Worm (Caenorhabditis elegans) whole organism, L4 larva: ENCODE measurements around the gene acl-7.
"Not testable (repeated sequence)": the region's sequence is repeated elsewhere in the genome, so short reads cannot be mapped to it uniquely, and the experiment has no call there.

ENCODE experiments used
- F37D6.2 ChIP-seq: sonication (generic microtip); optimal IDR thresholded peaks from 2 replicates; lab custom pipeline; 2016; ENCODE audit warnings: mild to moderate bottlenecking, missing genetic modification characterization, missing compliant biosample characterization
- F49E8.2 ChIP-seq: sonication (generic microtip); optimal IDR thresholded peaks from 2 replicates; lab custom pipeline; 2016; ENCODE audit warnings: missing compliant biosample characterization, mild to moderate bottlenecking, missing genetic modification characterization, borderline replicate concordance
- T26A8.4 ChIP-seq: fragments of 200-800 bp; sonication (Bioruptor generic); IDR thresholded peaks from 2 replicates; pipeline ENCODE4 v1.3.6; 2022; ENCODE audit warnings: missing genetic modification characterization, missing compliant biosample characterization
- Y105C5A.15 ChIP-seq: fragments of 200-800 bp; sonication (Bioruptor generic); IDR thresholded peaks from 2 replicates; pipeline ENCODE4 v1.3.6; 2022; ENCODE audit warnings: missing genetic modification characterization, missing compliant biosample characterization
- Y48G9A.11 ChIP-seq: fragments of 200-800 bp; sonication (Bioruptor generic); IDR thresholded peaks from 2 replicates; pipeline ENCODE4 v1.3.6; 2022; ENCODE audit warnings: missing genetic modification reagents, missing genetic modification characterization, missing compliant biosample characterization
- Y75B8A.6 ChIP-seq: fragments of 200-800 bp; sonication (Bioruptor generic); IDR thresholded peaks from 2 replicates; pipeline ENCODE4 v1.3.6; 2022; ENCODE audit warnings: missing genetic modification reagents, missing genetic modification characterization, missing compliant biosample characterization
- ZK337.2 ChIP-seq: fragments of 200-800 bp; sonication (Bioruptor generic); IDR thresholded peaks from 2 replicates; pipeline ENCODE4 v1.3.6; 2022; ENCODE audit warnings: missing genetic modification reagents, missing genetic modification characterization, missing compliant biosample characterization
- ZK546.5 ChIP-seq, 2 experiments: sonication (generic microtip); optimal IDR thresholded peaks; 2 replicates each; lab custom pipeline; 2017; ENCODE audit warnings: missing biosample characterization in 2 of 2, missing genetic modification characterization in 2 of 2
- aha-1 ChIP-seq: fragments of 150-350 bp; peaks from one replicate; lab custom pipeline; 2014; ENCODE audit warnings: missing biosample characterization, missing genetic modification characterization
- arid-1 ChIP-seq: fragments of 200-800 bp; sonication (Bioruptor generic); conservative IDR thresholded peaks from 2 replicates; pipeline ENCODE4 v1.3.6; 2022; ENCODE audit warnings: missing genetic modification reagents, missing genetic modification characterization, missing compliant biosample characterization
- ceh-44 ChIP-seq: fragments of 200-800 bp; sonication (Bioruptor generic); IDR thresholded peaks from 2 replicates; pipeline ENCODE4 v1.3.6; 2022; ENCODE audit warnings: missing genetic modification reagents, missing genetic modification characterization, missing compliant biosample characterization
- ceh-82 ChIP-seq: sonication (generic microtip); optimal IDR thresholded peaks from 2 replicates; lab custom pipeline; 2017; ENCODE audit warnings: missing biosample characterization, missing genetic modification characterization
- ces-1 ChIP-seq: fragments of 150-350 bp; sonication (generic microtip); optimal IDR thresholded peaks from 4 replicates; lab custom pipeline; 2014; ENCODE audit warnings: missing biosample characterization, missing genetic modification reagents, missing genetic modification characterization
- ctbp-1 ChIP-seq: fragments of 200-800 bp; sonication (Bioruptor generic); IDR thresholded peaks from 2 replicates; pipeline ENCODE4 v1.3.6; 2022; ENCODE audit warnings: missing genetic modification reagents, missing genetic modification characterization, missing compliant biosample characterization
- daf-12 ChIP-seq: fragments of 150-350 bp; optimal IDR thresholded peaks from 2 replicates; lab custom pipeline; 2014; ENCODE audit warnings: missing biosample characterization, missing genetic modification reagents, missing genetic modification characterization
- dmd-6 ChIP-seq: fragments of 200-800 bp; sonication (Bioruptor generic); IDR thresholded peaks from 2 replicates; pipeline ENCODE4 v1.3.6; 2022; ENCODE audit warnings: missing genetic modification reagents, missing genetic modification characterization, missing compliant biosample characterization
- dmd-9 ChIP-seq: fragments of 200-800 bp; sonication (Bioruptor generic); IDR thresholded peaks from 2 replicates; pipeline ENCODE4 v1.3.6; 2022; ENCODE audit warnings: missing genetic modification reagents, missing genetic modification characterization, missing compliant biosample characterization
- duxl-1 ChIP-seq: sonication (generic microtip); optimal IDR thresholded peaks from 2 replicates; lab custom pipeline; 2016; ENCODE audit warnings: mild to moderate bottlenecking, missing genetic modification characterization, moderate library complexity, missing compliant biosample characterization; ENCODE audit not compliant: poor library complexity
- dve-1 ChIP-seq: sonication (generic microtip); optimal IDR thresholded peaks from 2 replicates; lab custom pipeline; 2017; ENCODE audit warnings: antibody characterized with exemption, mild to moderate bottlenecking, missing genetic modification characterization, missing compliant biosample characterization; ENCODE audit not compliant: insufficient read depth
- egl-43 ChIP-seq: fragments of 200-800 bp; sonication (Bioruptor generic); IDR thresholded peaks from 2 replicates; pipeline ENCODE4 v1.3.6; 2022; ENCODE audit warnings: missing genetic modification reagents, missing genetic modification characterization, missing compliant biosample characterization
- hlh-11 ChIP-seq: fragments of 200-800 bp; sonication (Bioruptor generic); optimal IDR thresholded peaks from 2 replicates; lab custom pipeline; 2018; ENCODE audit warnings: mild to moderate bottlenecking, missing genetic modification characterization, missing compliant biosample characterization
- hlh-30 ChIP-seq: sonication (generic microtip); optimal IDR thresholded peaks from 2 replicates; lab custom pipeline; 2017; ENCODE audit warnings: antibody characterized with exemption, mild to moderate bottlenecking, missing genetic modification characterization, missing compliant biosample characterization; ENCODE audit not compliant: insufficient read depth
- hmg-1.1 ChIP-seq: fragments of 200-800 bp; sonication (Bioruptor generic); IDR thresholded peaks from 2 replicates; pipeline ENCODE4 v1.3.6; 2022; ENCODE audit warnings: missing genetic modification reagents, missing genetic modification characterization, missing compliant biosample characterization
- lim-7 ChIP-seq: fragments of 200-800 bp; sonication (Bioruptor generic); IDR thresholded peaks from 2 replicates; pipeline ENCODE4 v1.3.6; 2022; ENCODE audit warnings: missing genetic modification characterization, missing compliant biosample characterization
- lin-1 ChIP-seq: fragments of 200-800 bp; sonication (Bioruptor generic); IDR thresholded peaks from 2 replicates; pipeline ENCODE4 v1.3.6; 2022; ENCODE audit warnings: missing genetic modification reagents, missing genetic modification characterization, missing compliant biosample characterization
- lin-13 ChIP-seq: fragments of 150-350 bp; optimal IDR thresholded peaks from 2 replicates; lab custom pipeline; 2014; ENCODE audit warnings: missing biosample characterization, missing genetic modification reagents, missing genetic modification characterization
- lin-38 ChIP-seq: fragments of 200-800 bp; sonication (Bioruptor generic); IDR thresholded peaks from 2 replicates; pipeline ENCODE4 v1.3.6; 2022; ENCODE audit warnings: missing genetic modification reagents, missing genetic modification characterization, missing compliant biosample characterization
- lin-39 ChIP-seq: fragments of 150-350 bp; optimal IDR thresholded peaks from 2 replicates; lab custom pipeline; 2014; ENCODE audit warnings: missing biosample characterization, missing genetic modification reagents, missing genetic modification characterization
- lsy-2 ChIP-seq, 2 experiments: fragments of 150-350 bp in 1 of 2; sonication (generic microtip) in 1 of 2; optimal IDR thresholded peaks; 2 replicates each; lab custom pipeline; 2014 to 2017; ENCODE audit warnings: missing biosample characterization in 2 of 2, missing genetic modification characterization in 2 of 2
- mdt-29 ChIP-seq: fragments of 200-800 bp; sonication (Bioruptor generic); IDR thresholded peaks from 2 replicates; pipeline ENCODE4 v1.3.6; 2022; ENCODE audit warnings: missing genetic modification reagents, missing genetic modification characterization, missing compliant biosample characterization
- mep-1 ChIP-seq: fragments of 150-350 bp; sonication (generic microtip); optimal IDR thresholded peaks from 3 replicates; lab custom pipeline; 2014; ENCODE audit warnings: missing biosample characterization, missing genetic modification characterization
- mes-2 ChIP-seq: sonication (generic microtip); optimal IDR thresholded peaks from 2 replicates; lab custom pipeline; 2016; ENCODE audit warnings: missing genotype, mild to moderate bottlenecking, missing genetic modification characterization, missing compliant biosample characterization; ENCODE audit not compliant: poor library complexity, severe bottlenecking
- nhr-102 ChIP-seq: sonication (generic microtip); optimal IDR thresholded peaks from 2 replicates; lab custom pipeline; 2016; ENCODE audit warnings: mild to moderate bottlenecking, missing genetic modification characterization, moderate library complexity, missing compliant biosample characterization
- nhr-42 ChIP-seq: fragments of 200-800 bp; sonication (Bioruptor generic); IDR thresholded peaks from 2 replicates; pipeline ENCODE4 v1.3.6; 2022; ENCODE audit warnings: missing genetic modification characterization, missing compliant biosample characterization
- nhr-48 ChIP-seq: sonication (generic microtip); optimal IDR thresholded peaks from 2 replicates; lab custom pipeline; 2016; ENCODE audit warnings: mild to moderate bottlenecking, missing genetic modification characterization, missing compliant biosample characterization
- pha-4 ChIP-seq, 2 experiments: fragments of 150-350 bp in 1 of 2; fragments of 200-800 bp in 1 of 2; sonication (Bioruptor generic) in 1 of 2; IDR thresholded peaks in 1 of 2; optimal IDR thresholded peaks in 1 of 2; 2 replicates each; pipeline versions ENCODE4 v1.3.6 to Lab custom; 2014 to 2022; ENCODE audit warnings: missing genetic modification characterization in 2 of 2, missing genetic modification reagents in 2 of 2, missing biosample characterization in 1 of 2, missing compliant biosample characterization in 1 of 2
- rbr-2 ChIP-seq: sonication (generic microtip); optimal IDR thresholded peaks from 2 replicates; lab custom pipeline; 2016; ENCODE audit warnings: missing genotype, missing genetic modification characterization, missing compliant biosample characterization
- set-16 ChIP-seq: fragments of 200-800 bp; sonication (Bioruptor generic); IDR thresholded peaks from 2 replicates; pipeline ENCODE4 v1.3.6; 2022; ENCODE audit warnings: missing genetic modification reagents, missing genetic modification characterization, missing compliant biosample characterization
- snpc-1.2 ChIP-seq: fragments of 200-800 bp; sonication (Bioruptor generic); IDR thresholded peaks from 2 replicates; pipeline ENCODE4 v1.3.6; 2022; ENCODE audit warnings: missing genetic modification reagents, missing genetic modification characterization, missing compliant biosample characterization
- snpc-4 ChIP-seq: fragments of 150-350 bp; optimal IDR thresholded peaks from 2 replicates; lab custom pipeline; 2014; ENCODE audit warnings: missing biosample characterization, missing genetic modification characterization
- tra-1 ChIP-seq: fragments of 200-800 bp; sonication (Bioruptor generic); IDR thresholded peaks from 2 replicates; pipeline ENCODE4 v1.3.6; 2022; ENCODE audit warnings: missing genetic modification reagents, missing genetic modification characterization, missing compliant biosample characterization
- unc-39 ChIP-seq: sonication (generic microtip); optimal IDR thresholded peaks from 2 replicates; lab custom pipeline; 2017; ENCODE audit warnings: missing biosample characterization, missing genetic modification characterization
- vab-7 ChIP-seq: fragments of 200-800 bp; sonication (Bioruptor generic); IDR thresholded peaks from 2 replicates; pipeline ENCODE4 v1.3.6; 2022; ENCODE audit warnings: missing genetic modification reagents, missing genetic modification characterization, missing compliant biosample characterization
- zfp-3 ChIP-seq: fragments of 200-800 bp; sonication (Bioruptor generic); conservative IDR thresholded peaks from 2 replicates; pipeline ENCODE4 v1.3.6; 2022; ENCODE audit warnings: missing genetic modification reagents, missing genetic modification characterization, missing compliant biosample characterization

acl-7 gene

DNA sequence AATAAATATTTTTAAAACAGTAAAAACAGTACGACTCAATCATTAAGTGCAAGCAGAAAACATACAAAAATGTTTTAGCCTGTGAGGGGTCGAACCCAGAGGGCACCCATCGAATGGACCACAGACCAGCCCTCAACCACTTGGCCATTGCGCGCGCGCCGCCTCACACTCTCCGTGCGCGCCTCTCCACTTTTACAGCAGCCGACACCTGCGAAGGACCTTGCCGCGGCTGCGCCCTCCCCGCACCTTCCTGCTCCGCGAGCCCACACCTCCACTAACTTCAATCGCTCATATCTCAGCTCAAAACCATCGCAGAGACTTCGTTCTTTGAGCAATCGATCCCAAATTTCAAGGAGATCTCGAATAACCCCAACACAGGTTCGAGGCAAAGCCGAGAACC, 37.9 kb downstream of the acl-7 start:
- TF ChIP-seq dmd-6 (peak; percentile 49; the same call in 1 of the 2 replicates), ZK337.2 (GFP tag; lab: Robert Waterston, UW) (peak; percentile 69; the same call in 1 of the 2 replicates), lin-1 (GFP tag; lab: Robert Waterston, UW) (0 out of 2 replicates have a peak, but pooled peaks have one; percentile 16), set-16 (GFP tag; lab: Robert Waterston, UW) (peak; percentile 98), duxl-1 (tag; lab: Kevin White, UChicago) (peak; percentile 50), aha-1 (tag; lab: Kevin White, UChicago) (peak; percentile 93), vab-7 (GFP tag; lab: Robert Waterston, UW) (peak; percentile 56; the same call in 1 of the 2 replicates), F49E8.2 (tag; lab: Kevin White, UChicago) (peak; percentile 38), mes-2 (peak; percentile 79), lin-38 (peak; percentile 84), ceh-44 (0 out of 2 replicates have a peak, but pooled peaks have one; percentile 2), snpc-1.2 (GFP tag; lab: Robert Waterston, UW) (peak; percentile 83), lin-13 (peak; percentile 88), snpc-4 (tag; lab: Kevin White, UChicago) (peak; percentile 81), arid-1 (GFP tag; lab: Robert Waterston, UW) (peak; percentile 40), hlh-30 (tag; lab: Kevin White, UChicago) (peak; percentile 20), rbr-2 (peak; percentile 45), T26A8.4 (GFP tag; lab: Robert Waterston, UW) (peak; percentile 81), Y48G9A.11 (GFP tag; lab: Robert Waterston, UW) (peak; percentile 87), F37D6.2 (tag; lab: Kevin White, UChicago) (peak; percentile 43), egl-43 (peak; percentile 75; the same call in 1 of the 2 replicates), hmg-1.1 (GFP tag; lab: Robert Waterston, UW) (peak; percentile 63), dmd-9 (GFP tag; lab: Robert Waterston, UW) (peak; percentile 69; the same call in 1 of the 2 replicates), mep-1 (tag; lab: Kevin White, UChicago) (peak; percentile 71), ctbp-1 (GFP tag; lab: Robert Waterston, UW) (0 out of 2 replicates have a peak, but pooled peaks have one; percentile 34), dve-1 (tag; lab: Kevin White, UChicago) (peak; percentile 19), lsy-2 (tag; optimal IDR thresholded peaks at IDR 0.05; lab: Kevin White, UChicago) (peak in 1 of 2 experiments; percentile 31), nhr-102 (peak; percentile 15), tra-1 (GFP tag; lab: Robert Waterston, UW) (peak; percentile 10; the same call in 1 of the 2 replicates), nhr-42 (peak; percentile 80; the same call in 1 of the 2 replicates), hlh-11 (peak; percentile 11), mdt-29 (GFP tag; lab: Robert Waterston, UW) (0 out of 2 replicates have a peak, but pooled peaks have one; percentile 24), pha-4 (GFP tag; IDR thresholded peaks at IDR 0.05; lab: Robert Waterston, UW) (peak; percentile 48; the same call in 1 of the 2 replicates)
- TF ChIP-seq pha-4 (tag; optimal IDR thresholded peaks at IDR 0.05; lab: Kevin White, UChicago) = not testable (repeated sequence)

DNA sequence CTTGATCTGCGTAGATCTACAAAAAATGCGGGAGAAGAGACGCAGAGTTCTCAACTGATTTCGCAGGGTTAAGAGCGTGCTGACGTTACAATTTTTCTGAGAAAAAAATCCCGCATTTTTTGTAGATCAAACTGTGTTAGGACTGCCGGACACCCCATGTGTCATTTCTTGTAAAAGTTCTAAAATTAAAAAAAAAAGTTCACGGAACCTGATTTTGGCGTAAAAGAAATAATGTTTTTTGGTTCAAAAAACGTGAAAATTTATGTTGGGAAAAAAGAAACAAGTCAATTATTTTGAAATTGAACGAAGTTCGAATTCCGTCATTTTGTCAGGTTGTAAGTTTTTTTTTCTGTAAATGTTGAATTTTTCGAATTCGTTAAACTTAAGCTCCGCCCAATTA, 39.9 kb downstream of the acl-7 start, which contains the start of gene Y46G5A.34:
Gene Y46G5A.34 (plus strand): TSS at position 301 of the 400 bp plus-strand sequence.
- TF ChIP-seq aha-1 (tag; lab: Kevin White, UChicago) (peak; percentile 60), ces-1 (GFP tag; lab: Kevin White, UChicago) (no peak)

ce11 chrII:12774402-12774801, 41.9 kb downstream of the acl-7 start, which contains the start of gene Y46G5A.14:
TSS of gene Y46G5A.14 (plus strand) at chrII:12774702.
- no peak for TF ChIP-seq ceh-82 (tag; lab: Kevin White, UChicago)
- TF ChIP-seq lim-7 (GFP tag; lab: Robert Waterston, UW) = no peak
- no peak for TF ChIP-seq hlh-30 (tag; lab: Kevin White, UChicago)
- no peak for TF ChIP-seq mes-2
- TF ChIP-seq nhr-48 = no peak
- TF ChIP-seq Y105C5A.15 (GFP tag; lab: Robert Waterston, UW) = no peak
- no peak for TF ChIP-seq Y75B8A.6
- no peak for TF ChIP-seq ZK546.5 (tag; optimal IDR thresholded peaks at IDR 0.05; lab: Kevin White, UChicago)
- TF ChIP-seq lin-39 = no peak
- no peak for TF ChIP-seq ces-1 (GFP tag; lab: Kevin White, UChicago)
- no peak for TF ChIP-seq snpc-1.2 (GFP tag; lab: Robert Waterston, UW)
- TF ChIP-seq daf-12 (tag; lab: Kevin White, UChicago) = no peak
- no peak for TF ChIP-seq ctbp-1 (GFP tag; lab: Robert Waterston, UW)
- TF ChIP-seq zfp-3 = no peak
- no peak for TF ChIP-seq unc-39 (tag; lab: Kevin White, UChicago)
